Fruit fly (Drosophila melanogaster) whole organism, adult: Measurements from ENCODE around the gene miple2.

ENCODE experiments used
- CG11617 ChIP-seq: fragments of 200-800 bp; sonication (Bioruptor generic); optimal IDR thresholded peaks from 2 replicates; lab custom pipeline; 2017; ENCODE audit warnings: mild to moderate bottlenecking, missing biosample characterization, missing genetic modification reagents, missing genetic modification characterization
- CG12768 ChIP-seq: fragments of 200-800 bp; sonication (Bioruptor generic); optimal IDR thresholded peaks from 2 replicates; lab custom pipeline; 2017; ENCODE audit warnings: missing biosample characterization, missing genetic modification characterization, mild to moderate bottlenecking, moderate library complexity, missing genetic modification reagents
- CG14711 ChIP-seq: fragments of 200-800 bp; sonication (Bioruptor generic); optimal IDR thresholded peaks from 2 replicates; lab custom pipeline; 2018; ENCODE audit warnings: missing biosample characterization, mild to moderate bottlenecking, missing genetic modification characterization, moderate library complexity
- CG5204 ChIP-seq: fragments of 200-800 bp; sonication (Bioruptor generic); optimal IDR thresholded peaks from 2 replicates; lab custom pipeline; 2016; ENCODE audit warnings: missing biosample characterization, missing genetic modification characterization
- CG7101 ChIP-seq: fragments of 200-800 bp; sonication (Bioruptor generic); optimal IDR thresholded peaks from 2 replicates; lab custom pipeline; 2018; ENCODE audit warnings: missing biosample characterization, mild to moderate bottlenecking, missing genetic modification characterization, moderate library complexity
- Clk ChIP-seq: fragments of 200-800 bp; sonication (Bioruptor generic); optimal IDR thresholded peaks from 2 replicates; lab custom pipeline; 2017; ENCODE audit warnings: missing biosample characterization, missing genetic modification characterization
- Crg-1 ChIP-seq: fragments of 200-800 bp; sonication (Bioruptor generic); optimal IDR thresholded peaks from 2 replicates; lab custom pipeline; 2016; ENCODE audit warnings: missing biosample characterization, missing genetic modification characterization
- Hr96 ChIP-seq: fragments of 200-800 bp; sonication (Bioruptor generic); optimal IDR thresholded peaks from 2 replicates; lab custom pipeline; 2016; ENCODE audit warnings: missing biosample characterization, missing genetic modification characterization
- cic ChIP-seq: fragments of 200-800 bp; sonication (Bioruptor generic); optimal IDR thresholded peaks from 2 replicates; lab custom pipeline; 2017; ENCODE audit warnings: missing biosample characterization, mild to moderate bottlenecking, missing genetic modification characterization, moderate library complexity
- cnc ChIP-seq, 2 experiments: fragments of >200 bp; optimal IDR thresholded peaks; 2 replicates each; lab custom pipeline; 2017
- ovo ChIP-seq: fragments of 200-800 bp; sonication (Bioruptor generic); optimal IDR thresholded peaks from 2 replicates; lab custom pipeline; 2016; ENCODE audit warnings: missing biosample characterization, missing genetic modification characterization
- tj ChIP-seq: fragments of 200-800 bp; sonication (Bioruptor generic); optimal IDR thresholded peaks from 3 replicates; lab custom pipeline; 2017; ENCODE audit warnings: missing biosample characterization, mild to moderate bottlenecking, missing genetic modification characterization, moderate library complexity

- TF ChIP-seq CG14711 (tag; lab: Kevin White, UChicago) (no peak), CG11617 (GFP tag; lab: Kevin White, UChicago) (peak; percentile 69), CG7101 (tag; lab: Kevin White, UChicago) (peak; percentile 53), cic (GFP tag; lab: Kevin White, UChicago) (no peak), Crg-1 (GFP tag; lab: Kevin White, UChicago) (peak; percentile 20), Clk (GFP tag; lab: Kevin White, UChicago) (no peak), tj (GFP tag; lab: Kevin White, UChicago) (peak; percentile 26), cnc (optimal IDR thresholded peaks at IDR 0.05; lab: Kevin White, UChicago) (no peak), Hr96 (GFP tag; lab: Kevin White, UChicago) (peak; percentile 42), CG12768 (GFP tag; lab: Kevin White, UChicago) (no peak), ovo (GFP tag; lab: Kevin White, UChicago) (peak; percentile 46), CG5204 (no peak)
Measured at dm6 chr3L:264378-265151, 6.4 kb upstream of the miple2 start, which contains the start of the genes Tudor-SN and mRpL17.
